Fruit fly (Drosophila melanogaster) whole organism, embryonic: ENCODE data around the gene CG43179.
A peak's percentile ranks its signal among the peaks of the same experiment; 100 is the strongest.

Source experiments
- Adf1 ChIP-seq: fragments of 200-800 bp; sonication (Bioruptor generic); IDR thresholded peaks from 2 replicates; pipeline ENCODE4 v1.3.6; 2022; ENCODE audit warnings: missing biosample characterization, missing genetic modification characterization
- Blimp-1 ChIP-seq: fragments of 200-800 bp; sonication (Bioruptor generic); optimal IDR thresholded peaks from 3 replicates; lab custom pipeline; 2018; ENCODE audit warnings: missing biosample characterization, missing genetic modification characterization, mild to moderate bottlenecking, moderate library complexity, missing genetic modification reagents
- CG12104 ChIP-seq: fragments of 200-800 bp; sonication (Bioruptor generic); optimal IDR thresholded peaks from 3 replicates; lab custom pipeline; 2016; ENCODE audit warnings: missing biosample characterization, missing genetic modification characterization
- CG12769 ChIP-seq: fragments of 200-800 bp; sonication (Bioruptor generic); optimal IDR thresholded peaks from 2 replicates; lab custom pipeline; 2019; ENCODE audit warnings: missing biosample characterization, mild to moderate bottlenecking, missing genetic modification characterization, moderate library complexity
- CG13424 ChIP-seq: fragments of 200-800 bp; sonication (Bioruptor generic); optimal IDR thresholded peaks from 2 replicates; lab custom pipeline; 2019; ENCODE audit warnings: missing biosample characterization, mild to moderate bottlenecking, missing genetic modification characterization, moderate library complexity
- CG15479 ChIP-seq: fragments of 200-800 bp; sonication (Bioruptor generic); optimal IDR thresholded peaks from 3 replicates; lab custom pipeline; 2019; ENCODE audit warnings: missing biosample characterization, mild to moderate bottlenecking, missing genetic modification characterization, moderate library complexity
- CG15514 ChIP-seq: fragments of 200-800 bp; sonication (Bioruptor generic); optimal IDR thresholded peaks from 3 replicates; lab custom pipeline; 2017; ENCODE audit warnings: missing biosample characterization, missing genetic modification characterization, mild to moderate bottlenecking, moderate library complexity, missing genetic modification reagents
- CG15601 ChIP-seq: fragments of 200-800 bp; sonication (Bioruptor generic); optimal IDR thresholded peaks from 3 replicates; lab custom pipeline; 2019; ENCODE audit warnings: missing biosample characterization, mild to moderate bottlenecking, missing genetic modification characterization, moderate library complexity
- CG1603 ChIP-seq: fragments of 200-800 bp; sonication (Bioruptor generic); optimal IDR thresholded peaks from 2 replicates; lab custom pipeline; 2019; ENCODE audit warnings: missing biosample characterization, mild to moderate bottlenecking, missing genetic modification characterization, moderate library complexity
- CG17385 ChIP-seq: fragments of 200-800 bp; sonication (Bioruptor generic); optimal IDR thresholded peaks from 3 replicates; lab custom pipeline; 2018; ENCODE audit warnings: missing biosample characterization, mild to moderate bottlenecking, missing genetic modification characterization
- CG17612 ChIP-seq: fragments of 200-800 bp; sonication (Bioruptor generic); IDR thresholded peaks from 2 replicates; pipeline ENCODE4 v1.3.6; 2022; ENCODE audit warnings: missing biosample characterization, missing genetic modification characterization
- CG2116 ChIP-seq: fragments of 200-800 bp; sonication (Bioruptor generic); optimal IDR thresholded peaks from 3 replicates; lab custom pipeline; 2018; ENCODE audit warnings: missing biosample characterization, mild to moderate bottlenecking, missing genetic modification characterization
- CG2120 ChIP-seq: fragments of 200-800 bp; sonication (Bioruptor generic); optimal IDR thresholded peaks from 3 replicates; lab custom pipeline; 2016; ENCODE audit warnings: missing biosample characterization, missing genetic modification characterization
- CG32772 ChIP-seq: fragments of 200-800 bp; sonication (Bioruptor generic); IDR thresholded peaks from 2 replicates; pipeline ENCODE4 v1.3.6; 2022; ENCODE audit warnings: missing biosample characterization, missing genetic modification characterization
- CG33213 ChIP-seq: fragments of 200-800 bp; sonication (Bioruptor generic); optimal IDR thresholded peaks from 3 replicates; lab custom pipeline; 2016; ENCODE audit warnings: missing biosample characterization, missing genetic modification characterization
- CG3407 ChIP-seq: fragments of 200-800 bp; sonication (Bioruptor generic); optimal IDR thresholded peaks from 2 replicates; lab custom pipeline; 2018; ENCODE audit warnings: missing biosample characterization, mild to moderate bottlenecking, missing genetic modification characterization
- CG6175 ChIP-seq: fragments of 200-800 bp; sonication (Bioruptor generic); IDR thresholded peaks from 3 replicates; pipeline ENCODE4 v1.3.6; 2022; ENCODE audit warnings: missing biosample characterization, missing genetic modification characterization
- CG8388 ChIP-seq: fragments of 200-800 bp; sonication (Bioruptor generic); optimal IDR thresholded peaks from 2 replicates; lab custom pipeline; 2019; ENCODE audit warnings: missing biosample characterization, mild to moderate bottlenecking, missing genetic modification characterization, moderate library complexity
- CG9215 ChIP-seq: fragments of 200-800 bp; sonication (Bioruptor generic); IDR thresholded peaks from 2 replicates; pipeline ENCODE4 v1.3.6; 2022; ENCODE audit warnings: missing biosample characterization, missing genetic modification characterization
- CG9797 ChIP-seq: fragments of 200-800 bp; sonication (Bioruptor generic); optimal IDR thresholded peaks from 3 replicates; lab custom pipeline; 2018; ENCODE audit warnings: missing biosample characterization, mild to moderate bottlenecking, missing genetic modification characterization
- CG9932 ChIP-seq: fragments of 200-800 bp; sonication (Bioruptor generic); IDR thresholded peaks from 2 replicates; pipeline ENCODE4 v1.3.6; 2022; ENCODE audit warnings: missing biosample characterization, missing genetic modification characterization
- CoRest ChIP-seq: fragments of 200-800 bp; sonication (Bioruptor generic); optimal IDR thresholded peaks from 3 replicates; lab custom pipeline; 2018; ENCODE audit warnings: missing biosample characterization, mild to moderate bottlenecking, missing genetic modification characterization, moderate library complexity
- Dp ChIP-seq: fragments of 200-800 bp; sonication (Bioruptor generic); optimal IDR thresholded peaks from 2 replicates; lab custom pipeline; 2018; ENCODE audit warnings: missing biosample characterization, mild to moderate bottlenecking, missing genetic modification characterization, moderate library complexity
- Hmr ChIP-seq: fragments of 200-800 bp; sonication (Bioruptor generic); optimal IDR thresholded peaks from 3 replicates; lab custom pipeline; 2017; ENCODE audit warnings: mild to moderate bottlenecking, missing biosample characterization, missing genetic modification reagents, missing genetic modification characterization
- Hr51 ChIP-seq, 2 experiments: fragments of 200-800 bp; sonication (Bioruptor generic); optimal IDR thresholded peaks; 2 replicates in 1 of 2; 3 replicates in 1 of 2; lab custom pipeline; 2016 to 2018; ENCODE audit warnings: missing biosample characterization in 2 of 2, missing genetic modification characterization in 2 of 2, mild to moderate bottlenecking in 1 of 2, moderate library complexity in 1 of 2
- Pdp1 ChIP-seq, 2 experiments: fragments of 200-800 bp; sonication (Bioruptor generic); optimal IDR thresholded peaks; 3 replicates each; lab custom pipeline; 2016; ENCODE audit warnings: missing biosample characterization in 2 of 2, missing genetic modification characterization in 2 of 2, mild to moderate bottlenecking in 1 of 2, moderate library complexity in 1 of 2
- Sox100B ChIP-seq: fragments of 200-800 bp; sonication (Bioruptor generic); optimal IDR thresholded peaks from 3 replicates; lab custom pipeline; 2018; ENCODE audit warnings: missing biosample characterization, mild to moderate bottlenecking, missing genetic modification characterization
- Vsx1 ChIP-seq: fragments of 200-800 bp; sonication (Bioruptor generic); optimal IDR thresholded peaks from 2 replicates; lab custom pipeline; 2017; ENCODE audit warnings: missing biosample characterization, mild to moderate bottlenecking, missing genetic modification characterization, missing genetic modification reagents
- ash1 ChIP-seq: fragments of 200-800 bp; sonication (Bioruptor generic); optimal IDR thresholded peaks from 2 replicates; lab custom pipeline; 2018; ENCODE audit warnings: missing biosample characterization, mild to moderate bottlenecking, missing genetic modification characterization
- btn ChIP-seq: fragments of 200-800 bp; sonication (Bioruptor generic); optimal IDR thresholded peaks from 2 replicates; lab custom pipeline; 2016; ENCODE audit warnings: missing biosample characterization, missing genetic modification characterization
- chn ChIP-seq: fragments of 200-800 bp; sonication (Bioruptor generic); optimal IDR thresholded peaks from 2 replicates; lab custom pipeline; 2016; ENCODE audit warnings: missing biosample characterization, missing genetic modification characterization
- cwo ChIP-seq: fragments of 200-800 bp; sonication (Bioruptor generic); optimal IDR thresholded peaks from 3 replicates; lab custom pipeline; 2017; ENCODE audit warnings: missing biosample characterization, missing genetic modification characterization, mild to moderate bottlenecking, moderate library complexity, missing genetic modification reagents
- dm ChIP-seq: fragments of 200-800 bp; sonication (Bioruptor generic); optimal IDR thresholded peaks from 3 replicates; lab custom pipeline; 2016; ENCODE audit warnings: missing biosample characterization, missing genetic modification characterization
- dmrt11E ChIP-seq: fragments of 200-800 bp; sonication (Bioruptor generic); optimal IDR thresholded peaks from 3 replicates; lab custom pipeline; 2018; ENCODE audit warnings: missing biosample characterization, mild to moderate bottlenecking, missing genetic modification characterization, moderate library complexity
- fd3F ChIP-seq: fragments of 200-800 bp; sonication (Bioruptor generic); optimal IDR thresholded peaks from 2 replicates; lab custom pipeline; 2018; ENCODE audit warnings: missing biosample characterization, mild to moderate bottlenecking, missing genetic modification characterization, moderate library complexity
- fd96Cb ChIP-seq: fragments of 200-800 bp; sonication (Bioruptor generic); optimal IDR thresholded peaks from 2 replicates; lab custom pipeline; 2018; ENCODE audit warnings: missing biosample characterization, mild to moderate bottlenecking, missing genetic modification characterization, moderate library complexity
- fru ChIP-seq: fragments of >200 bp; optimal IDR thresholded peaks from 2 replicates; lab custom pipeline; 2017
- gro ChIP-seq: fragments of 200-800 bp; sonication (Bioruptor generic); optimal IDR thresholded peaks from 2 replicates; lab custom pipeline; 2016; ENCODE audit warnings: missing biosample characterization, missing genetic modification characterization
- gsb ChIP-seq: fragments of 200-800 bp; sonication (Bioruptor generic); IDR thresholded peaks from 2 replicates; pipeline ENCODE4 v1.3.6; 2022; ENCODE audit warnings: missing biosample characterization, missing genetic modification characterization
- gsb-n ChIP-seq: fragments of 200-800 bp; sonication (Bioruptor generic); optimal IDR thresholded peaks from 3 replicates; lab custom pipeline; 2018; ENCODE audit warnings: missing biosample characterization, mild to moderate bottlenecking, missing genetic modification characterization
- her ChIP-seq: fragments of 200-800 bp; sonication (Bioruptor generic); optimal IDR thresholded peaks from 2 replicates; lab custom pipeline; 2016; ENCODE audit warnings: missing biosample characterization, missing genetic modification characterization
- lilli ChIP-seq: fragments of 200-800 bp; sonication (Bioruptor generic); optimal IDR thresholded peaks from 3 replicates; lab custom pipeline; 2016; ENCODE audit warnings: missing biosample characterization, missing genetic modification characterization
- psq ChIP-seq: fragments of 200-800 bp; sonication (Bioruptor generic); optimal IDR thresholded peaks from 2 replicates; lab custom pipeline; 2017; ENCODE audit warnings: missing biosample characterization, missing genetic modification characterization
- stwl ChIP-seq: fragments of 200-800 bp; sonication (Bioruptor generic); optimal IDR thresholded peaks from 3 replicates; lab custom pipeline; 2018; ENCODE audit warnings: missing biosample characterization, mild to moderate bottlenecking, missing genetic modification characterization, moderate library complexity
- tin ChIP-seq: fragments of 200-800 bp; sonication (Bioruptor generic); optimal IDR thresholded peaks from 3 replicates; lab custom pipeline; 2016; ENCODE audit warnings: missing biosample characterization, missing genetic modification characterization
- usp ChIP-seq: fragments of >200 bp; optimal IDR thresholded peaks from 2 replicates; lab custom pipeline; 2017; ENCODE audit warnings: missing biosample characterization, missing genetic modification characterization
- vfl ChIP-seq: fragments of 200-800 bp; sonication (Bioruptor generic); optimal IDR thresholded peaks from 2 replicates; lab custom pipeline; 2016; ENCODE audit warnings: missing biosample characterization, missing genetic modification characterization
- zf30C ChIP-seq: fragments of 200-800 bp; sonication (Bioruptor generic); optimal IDR thresholded peaks from 3 replicates; lab custom pipeline; 2018; ENCODE audit warnings: missing biosample characterization, mild to moderate bottlenecking, missing genetic modification characterization
- zfh2 ChIP-seq: fragments of 200-800 bp; sonication (Bioruptor generic); optimal IDR thresholded peaks from 2 replicates; lab custom pipeline; 2016; ENCODE audit warnings: missing biosample characterization, missing genetic modification characterization

CG43179 gene

dm6 chr3R:14286320-14287190 lies 30.6 kb downstream of the CG43179 start, which contains the start of gene trx (continued):
- TF ChIP-seq fd3F (GFP tag; lab: Kevin White, UChicago) = no peak
- TF ChIP-seq CG9215 (GFP tag; lab: Robert Waterston, UW) = no peak
- TF ChIP-seq CG13424 (tag; lab: Kevin White, UChicago) = no peak
- TF ChIP-seq vfl = no peak
- no peak for TF ChIP-seq CG3407
- TF ChIP-seq Blimp-1 (GFP tag; lab: Kevin White, UChicago) = peak; percentile 43
- TF ChIP-seq Hr51 (GFP tag; optimal IDR thresholded peaks at IDR 0.05; lab: Kevin White, UChicago) = peak; percentile 8 to 25
- TF ChIP-seq fru (lab: Kevin White, UChicago) = no peak
- TF ChIP-seq CG15514 (GFP tag; lab: Kevin White, UChicago) = peak; percentile 68
- no peak for TF ChIP-seq ash1 (GFP tag; lab: Kevin White, UChicago)
- TF ChIP-seq Pdp1 (GFP tag; optimal IDR thresholded peaks at IDR 0.05; lab: Kevin White, UChicago) = peak in 1 of 2 experiments; percentile 46
- TF ChIP-seq Vsx1 (GFP tag; lab: Kevin White, UChicago) = peak; percentile 9
- TF ChIP-seq CG9932 (GFP tag; lab: Robert Waterston, UW) = no peak
- TF ChIP-seq CG15601 (tag; lab: Kevin White, UChicago) = peak; percentile 29
- TF ChIP-seq cwo (GFP tag; lab: Kevin White, UChicago) = no peak
- no peak for TF ChIP-seq CG6175
- peak; percentile 99 for TF ChIP-seq CG9797 (GFP tag; lab: Kevin White, UChicago)
- TF ChIP-seq gsb-n = no peak
- TF ChIP-seq psq (GFP tag; lab: Kevin White, UChicago) = peak; percentile 70
- TF ChIP-seq dm (GFP tag; lab: Kevin White, UChicago) = no peak
- no peak for TF ChIP-seq lilli (GFP tag; lab: Kevin White, UChicago)
- peak; percentile 62 for TF ChIP-seq CoRest
- TF ChIP-seq CG12104 (GFP tag; lab: Kevin White, UChicago) = no peak
- TF ChIP-seq gro (GFP tag; lab: Kevin White, UChicago) = peak; percentile 65
- TF ChIP-seq chn (GFP tag; lab: Kevin White, UChicago) = no peak
- TF ChIP-seq CG2116 (GFP tag; lab: Kevin White, UChicago) = peak; percentile 36
- peak; percentile 71 for TF ChIP-seq Dp (GFP tag; lab: Kevin White, UChicago)
- no peak for TF ChIP-seq usp
- TF ChIP-seq CG1603 (tag; lab: Kevin White, UChicago) = peak; percentile 84
- TF ChIP-seq btn (GFP tag; lab: Kevin White, UChicago) = no peak
- TF ChIP-seq CG32772 (GFP tag; lab: Robert Waterston, UW) = no peak
- TF ChIP-seq stwl (tag; lab: Kevin White, UChicago) = peak; percentile 91
- peak; percentile 98 for TF ChIP-seq CG15479
- TF ChIP-seq tin (GFP tag; lab: Kevin White, UChicago) = no peak
- TF ChIP-seq Adf1 (GFP tag; lab: Robert Waterston, UW) = no peak
- TF ChIP-seq her (GFP tag; lab: Kevin White, UChicago) = no peak
- TF ChIP-seq CG17612 (GFP tag; lab: Robert Waterston, UW) = no peak
- no peak for TF ChIP-seq fd96Cb
- TF ChIP-seq zfh2 (GFP tag; lab: Kevin White, UChicago) = peak; percentile 4
- TF ChIP-seq CG12769 = peak; percentile 16
- TF ChIP-seq Sox100B (GFP tag; lab: Kevin White, UChicago) = no peak
- peak; percentile 27 for TF ChIP-seq CG2120 (GFP tag; lab: Kevin White, UChicago)
- peak; percentile 6 for TF ChIP-seq dmrt11E (tag; lab: Kevin White, UChicago)
- peak; percentile 99 for TF ChIP-seq CG17385 (GFP tag; lab: Kevin White, UChicago)
- peak; percentile 93 for TF ChIP-seq CG33213
- TF ChIP-seq CG8388 (GFP tag; lab: Kevin White, UChicago) = no peak
- TF ChIP-seq zf30C (GFP tag; lab: Kevin White, UChicago) = no peak
- no peak for TF ChIP-seq gsb (GFP tag; lab: Robert Waterston, UW)
- TF ChIP-seq Hmr (GFP tag; lab: Kevin White, UChicago) = peak; percentile 65
